Worm (Caenorhabditis elegans) whole organism, L1 larva: ENCODE results near the gene ZC455.1.

Experiments used
- C04F5.9 ChIP-seq: sonication (generic microtip); optimal IDR thresholded peaks from 2 replicates; lab custom pipeline; 2016; ENCODE audit warnings: missing genetic modification characterization, missing compliant biosample characterization
- F16B12.6 ChIP-seq: fragments of 150-350 bp; optimal IDR thresholded peaks from 2 replicates; lab custom pipeline; 2014; ENCODE audit warnings: missing biosample characterization, missing genetic modification characterization
- aly-2 ChIP-seq: fragments of 150-350 bp; optimal IDR thresholded peaks from 2 replicates; lab custom pipeline; 2014; ENCODE audit warnings: missing biosample characterization, missing genetic modification characterization
- ceh-63 ChIP-seq: fragments of 200-800 bp; sonication (Bioruptor generic); optimal IDR thresholded peaks from 2 replicates; lab custom pipeline; 2018; ENCODE audit warnings: mild to moderate bottlenecking, missing genetic modification characterization, missing compliant biosample characterization
- ceh-8 ChIP-seq: fragments of 200-800 bp; sonication (Bioruptor generic); optimal IDR thresholded peaks from 2 replicates; lab custom pipeline; 2018; ENCODE audit warnings: mild to moderate bottlenecking, missing genetic modification characterization, moderate library complexity, missing compliant biosample characterization
- ceh-88 ChIP-seq: fragments of 200-800 bp; sonication (Bioruptor generic); IDR thresholded peaks from 2 replicates; pipeline ENCODE4 v1.3.6; 2022; ENCODE audit warnings: missing genetic modification characterization, missing compliant biosample characterization
- ceh-90 ChIP-seq: sonication (generic microtip); optimal IDR thresholded peaks from 2 replicates; lab custom pipeline; 2016; ENCODE audit warnings: missing genetic modification characterization, missing compliant biosample characterization
- egl-13 ChIP-seq: sonication (generic microtip); optimal IDR thresholded peaks from 2 replicates; lab custom pipeline; 2016; ENCODE audit warnings: missing genotype, missing genetic modification reagents, missing genetic modification characterization, missing compliant biosample characterization
- elt-2 ChIP-seq: sonication (generic microtip); optimal IDR thresholded peaks from 2 replicates; lab custom pipeline; 2016; ENCODE audit warnings: missing genetic modification characterization, mild to moderate bottlenecking, inconsistent platforms, missing compliant biosample characterization, missing genetic modification reagents
- elt-3 ChIP-seq, 6 experiments: fragments of 150-350 bp in 1 of 6; sonication (generic microtip); optimal IDR thresholded peaks; 2 replicates each; lab custom pipeline; 2017 to 2018; ENCODE audit warnings: missing biosample characterization in 6 of 6, missing genetic modification characterization in 6 of 6, inconsistent platforms in 1 of 6
- fkh-8 ChIP-seq: sonication (generic microtip); optimal IDR thresholded peaks from 2 replicates; lab custom pipeline; 2016; ENCODE audit warnings: mild to moderate bottlenecking, missing genetic modification characterization, missing compliant biosample characterization
- fos-1 ChIP-seq: fragments of 150-350 bp; optimal IDR thresholded peaks from 2 replicates; lab custom pipeline; 2014; ENCODE audit warnings: missing biosample characterization, missing genetic modification characterization
- hlh-17 ChIP-seq: fragments of 200-800 bp; sonication (Bioruptor generic); optimal IDR thresholded peaks from 2 replicates; lab custom pipeline; 2018; ENCODE audit warnings: missing genetic modification characterization, mild to moderate bottlenecking, missing compliant biosample characterization, moderate library complexity, borderline replicate concordance
- lin-15B ChIP-seq: fragments of 150-350 bp; sonication (generic microtip); optimal IDR thresholded peaks from 3 replicates; lab custom pipeline; 2014; ENCODE audit warnings: missing biosample characterization, missing genetic modification characterization
- lin-35 ChIP-seq, 2 experiments: fragments of 150-350 bp; optimal IDR thresholded peaks; 2 replicates each; lab custom pipeline; 2014; ENCODE audit warnings: missing biosample characterization in 2 of 2, missing genetic modification characterization in 2 of 2, missing genetic modification reagents in 2 of 2
- nhr-11 ChIP-seq: fragments of 150-350 bp; optimal IDR thresholded peaks from 2 replicates; lab custom pipeline; 2014; ENCODE audit warnings: missing biosample characterization, missing genetic modification characterization
- nhr-12 ChIP-seq: sonication (generic microtip); optimal IDR thresholded peaks from 2 replicates; lab custom pipeline; 2017; ENCODE audit warnings: missing biosample characterization, missing genetic modification characterization
- nhr-19 ChIP-seq: fragments of 200-800 bp; sonication (Bioruptor generic); conservative IDR thresholded peaks from 2 replicates; pipeline ENCODE4 v1.3.6; 2022; ENCODE audit warnings: missing genetic modification characterization, missing compliant biosample characterization
- nhr-20 ChIP-seq: sonication (generic microtip); optimal IDR thresholded peaks from 2 replicates; lab custom pipeline; 2016; ENCODE audit warnings: mild to moderate bottlenecking, missing genetic modification characterization, missing compliant biosample characterization
- nhr-71 ChIP-seq: sonication (generic microtip); optimal IDR thresholded peaks from 2 replicates; lab custom pipeline; 2016; ENCODE audit warnings: mild to moderate bottlenecking, missing genetic modification characterization, moderate library complexity, missing compliant biosample characterization
- nhr-84 ChIP-seq: sonication (generic microtip); optimal IDR thresholded peaks from 2 replicates; lab custom pipeline; 2017; ENCODE audit warnings: missing biosample characterization, missing genetic modification characterization
- pag-3 ChIP-seq: sonication (generic microtip); optimal IDR thresholded peaks from 2 replicates; lab custom pipeline; 2017; ENCODE audit warnings: missing genetic modification characterization, mild to moderate bottlenecking, missing compliant biosample characterization, antibody characterized with exemption, borderline replicate concordance; ENCODE audit not compliant: insufficient read depth
- pqm-1 ChIP-seq: sonication (generic microtip); optimal IDR thresholded peaks from 3 replicates; lab custom pipeline; 2017; ENCODE audit warnings: missing biosample characterization, missing genetic modification characterization
- sptf-1 ChIP-seq: fragments of 150-350 bp; optimal IDR thresholded peaks from 2 replicates; lab custom pipeline; 2014; ENCODE audit warnings: missing biosample characterization, missing genetic modification characterization
- swsn-7 ChIP-seq: sonication (generic microtip); optimal IDR thresholded peaks from 2 replicates; lab custom pipeline; 2016; ENCODE audit warnings: missing genetic modification characterization, missing compliant biosample characterization
- tlp-1 ChIP-seq: fragments of 150-350 bp; optimal IDR thresholded peaks from 2 replicates; lab custom pipeline; 2014; ENCODE audit warnings: missing biosample characterization, missing genetic modification characterization
- unc-130 ChIP-seq: fragments of 150-350 bp; optimal IDR thresholded peaks from 2 replicates; lab custom pipeline; 2017; ENCODE audit warnings: missing biosample characterization, missing genetic modification characterization, inconsistent platforms
- unc-62 ChIP-seq: fragments of 150-350 bp; optimal IDR thresholded peaks from 2 replicates; lab custom pipeline; 2014; ENCODE audit warnings: missing biosample characterization, missing genetic modification reagents, missing genetic modification characterization
- unc-98 ChIP-seq: fragments of 200-800 bp; sonication (Bioruptor generic); IDR thresholded peaks from 2 replicates; pipeline ENCODE4 v1.3.6; 2022; ENCODE audit warnings: missing genetic modification characterization, missing compliant biosample characterization
- vab-15 ChIP-seq: sonication (generic microtip); optimal IDR thresholded peaks from 2 replicates; lab custom pipeline; 2017; ENCODE audit warnings: missing genotype, mild to moderate bottlenecking, missing genetic modification characterization, missing compliant biosample characterization
- zag-1 ChIP-seq: fragments of 150-350 bp; optimal IDR thresholded peaks from 2 replicates; lab custom pipeline; 2014; ENCODE audit warnings: missing biosample characterization, missing genetic modification characterization
- ztf-11 ChIP-seq, 2 experiments: sonication (generic microtip); optimal IDR thresholded peaks; 2 replicates each; lab custom pipeline; 2016 to 2017; ENCODE audit warnings: missing genetic modification characterization in 2 of 2, missing biosample characterization in 1 of 2, missing compliant biosample characterization in 1 of 2

ZC455.1 gene

DNA sequence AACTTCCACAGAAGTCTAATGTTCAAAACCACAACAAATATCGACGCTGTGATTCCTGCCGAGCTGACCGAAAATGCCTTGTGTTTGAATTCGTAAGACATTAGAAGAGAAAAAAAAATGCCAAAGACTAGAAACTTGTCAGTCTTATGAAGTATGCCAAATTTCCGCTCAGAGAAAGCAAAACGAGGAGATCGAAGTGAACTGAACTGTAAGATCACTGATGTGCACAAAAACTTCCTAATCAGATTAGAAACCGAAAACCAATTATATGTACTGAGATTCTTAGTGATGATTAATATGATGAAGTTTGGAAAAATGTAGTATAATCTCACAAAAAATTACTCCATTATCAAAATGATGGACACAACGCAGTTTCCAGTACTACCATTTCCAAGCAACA is 15.1 kb downstream of the ZC455.1 start, which contains the start of gene srbc-44:
Gene srbc-44 (minus strand): TSS at position 101 of the 400 bp plus-strand sequence.
- TF ChIP-seq F16B12.6 (tag; lab: Kevin White, UChicago) (no peak), fos-1 (no peak), ceh-8 (GFP tag; lab: Kevin White, UChicago) (no peak), vab-15 (tag; lab: Kevin White, UChicago) (no peak), egl-13 (tag; lab: Kevin White, UChicago) (no peak), sptf-1 (tag; lab: Kevin White, UChicago) (no peak), unc-130 (tag; lab: Kevin White, UChicago) (no peak), nhr-71 (tag; lab: Kevin White, UChicago) (no peak), ceh-63 (GFP tag; lab: Kevin White, UChicago) (no peak), nhr-11 (no peak)

DNA sequence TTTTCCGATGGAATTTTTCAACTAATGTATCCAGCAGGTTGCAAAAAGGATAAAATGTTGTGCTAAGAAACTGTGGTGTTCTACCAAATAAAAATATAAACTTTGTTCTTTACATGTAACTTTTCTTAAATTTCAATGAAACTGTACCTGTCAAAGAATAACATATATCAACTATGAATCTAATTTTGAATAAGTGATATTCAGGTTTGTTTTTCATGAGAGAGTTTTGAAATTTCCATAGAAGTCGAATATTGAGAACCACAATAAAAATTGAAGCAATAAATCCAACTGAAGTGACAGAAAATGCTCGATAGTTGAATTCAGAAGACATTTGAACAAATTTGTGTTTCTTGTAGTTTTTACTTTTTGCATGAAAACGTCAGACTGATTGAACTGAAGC is 16.9 kb downstream of the ZC455.1 start, which contains the start of gene srbc-43:
Gene srbc-43 (minus strand): TSS at position 331 of the 400 bp plus-strand sequence.
- no peak for TF ChIP-seq unc-62
- peak; percentile 7 for TF ChIP-seq elt-2 (tag; lab: Kevin White, UChicago)
- no peak for TF ChIP-seq fkh-8
- TF ChIP-seq, all 84 proteins: peak for 1

DNA sequence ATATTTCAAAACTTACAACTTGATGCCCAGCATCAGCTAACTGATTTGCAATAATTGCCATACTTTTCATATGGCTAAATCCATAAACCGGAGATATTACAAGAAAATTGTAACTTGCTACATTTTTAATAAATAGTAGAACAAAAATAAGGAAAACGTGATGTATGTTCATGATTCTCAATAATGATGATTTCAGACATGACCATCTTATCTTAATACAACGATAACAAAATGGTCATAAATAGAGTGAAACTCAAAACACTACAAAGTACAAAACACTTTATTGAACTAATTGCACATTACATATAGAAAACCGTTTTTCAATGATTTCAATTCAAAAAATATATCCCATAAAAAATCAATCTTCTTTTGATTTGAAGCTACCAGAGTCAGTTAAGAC is 19.4 kb downstream of the ZC455.1 start, which contains the start of gene ugt-5:
Gene ugt-5 (minus strand): TSS at position 214 of the 400 bp plus-strand sequence.
- peak; percentile 48 for TF ChIP-seq elt-2 (tag; lab: Kevin White, UChicago)
- TF ChIP-seq lin-35 (GFP tag; optimal IDR thresholded peaks at IDR 0.05; lab: Kevin White, UChicago) = peak in 1 of 2 experiments; percentile 37
- TF ChIP-seq pqm-1 = no peak

DNA sequence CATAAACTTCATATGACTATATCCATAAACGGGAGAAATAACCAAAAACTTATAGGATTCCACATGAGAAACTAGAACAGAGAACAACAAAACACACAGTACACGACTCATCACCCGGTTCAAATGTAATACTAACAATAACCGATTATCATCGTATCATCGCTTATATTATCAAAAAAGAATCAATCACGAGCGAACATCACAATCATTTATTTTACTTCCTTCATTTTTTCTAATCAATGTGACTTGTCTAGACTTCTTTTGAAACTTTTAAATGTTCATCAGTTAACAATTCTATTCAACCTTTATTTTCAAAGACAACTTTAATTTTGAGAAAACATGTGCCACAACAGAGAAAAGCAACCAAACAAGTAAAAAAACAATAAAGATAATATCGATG is 21.9 kb downstream of the ZC455.1 start, which contains the start of gene ugt-4:
Gene ugt-4 (minus strand): TSS at position 141 of the 400 bp plus-strand sequence.
- TF ChIP-seq ceh-88 (GFP tag; lab: Robert Waterston, UW) = no peak
- TF ChIP-seq lin-35 (GFP tag; optimal IDR thresholded peaks at IDR 0.05; lab: Kevin White, UChicago) = peak in 1 of 2 experiments; percentile 36
- TF ChIP-seq fkh-8 = no peak
- no peak for TF ChIP-seq nhr-12
- no peak for TF ChIP-seq tlp-1
- TF ChIP-seq elt-3 (tag; optimal IDR thresholded peaks at IDR 0.05; lab: Kevin White, UChicago) = peak in 1 of 6 experiments; percentile 47
- no peak for TF ChIP-seq C04F5.9 (tag; lab: Kevin White, UChicago)
- TF ChIP-seq nhr-71 (tag; lab: Kevin White, UChicago) = peak; percentile 10
- no peak for TF ChIP-seq swsn-7 (tag; lab: Kevin White, UChicago)
- TF ChIP-seq aly-2 (tag; lab: Kevin White, UChicago) = no peak
- no peak for TF ChIP-seq unc-98
- TF ChIP-seq zag-1 = no peak
- no peak for TF ChIP-seq lin-15B (tag; lab: Kevin White, UChicago)
- TF ChIP-seq elt-2 (tag; lab: Kevin White, UChicago) = peak; percentile 50
- no peak for TF ChIP-seq fos-1
- no peak for TF ChIP-seq egl-13 (tag; lab: Kevin White, UChicago)

DNA sequence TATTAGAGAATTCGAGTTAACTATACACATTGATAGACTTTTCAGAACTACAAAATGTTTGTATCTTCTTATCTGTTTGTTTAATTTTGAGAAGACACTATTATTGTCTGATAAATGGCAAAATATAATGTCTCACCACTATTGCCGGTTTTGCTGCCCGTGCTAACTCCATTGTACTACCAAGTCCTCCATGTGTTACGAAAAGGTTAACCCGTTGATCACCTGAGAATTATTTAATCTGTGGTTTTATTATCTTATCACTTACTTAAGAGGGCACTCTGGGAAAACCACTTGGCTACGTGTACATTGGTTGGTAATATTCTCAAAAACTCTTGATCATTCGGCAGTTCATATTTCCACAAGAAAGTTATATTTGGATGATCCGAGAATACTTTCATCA is 22.6 kb downstream of the ZC455.1 start:
- peak; percentile 54 for TF ChIP-seq elt-2 (tag; lab: Kevin White, UChicago)
- TF ChIP-seq nhr-84 (tag; lab: Kevin White, UChicago) = no peak
- TF ChIP-seq nhr-20 (tag; lab: Kevin White, UChicago) = peak; percentile 5
- TF ChIP-seq elt-3 (tag; optimal IDR thresholded peaks at IDR 0.05; lab: Kevin White, UChicago) = peak in 1 of 6 experiments; percentile 4

DNA sequence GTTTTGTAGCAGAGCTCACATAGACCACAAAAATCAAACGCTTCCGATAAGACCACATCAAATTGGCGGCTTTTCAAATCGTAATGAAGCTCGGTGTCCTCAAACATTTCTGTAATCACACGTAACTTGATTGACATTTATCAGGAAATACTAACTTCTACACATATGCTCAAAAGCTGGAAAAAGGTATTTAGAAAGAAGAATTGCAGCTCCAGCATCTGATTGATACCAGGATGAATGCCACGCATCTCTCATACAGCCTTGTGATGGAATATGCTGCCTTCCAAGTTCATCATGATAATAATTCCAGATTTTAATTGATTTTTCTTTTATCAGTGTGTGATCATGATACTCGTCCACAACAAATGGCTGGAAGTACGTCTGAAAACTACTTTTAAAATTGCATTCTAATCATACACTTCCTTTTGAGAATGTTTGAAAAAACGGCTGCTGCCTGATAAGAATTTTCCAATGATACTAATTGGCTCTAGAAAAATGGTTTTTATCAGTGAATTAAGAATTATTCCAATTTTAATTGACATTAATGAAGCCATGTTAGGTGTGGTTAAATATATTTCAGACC is 23.7 kb downstream of the ZC455.1 start:
- TF ChIP-seq F16B12.6 (tag; lab: Kevin White, UChicago) (no peak), pag-3 (tag; lab: Kevin White, UChicago) (no peak), nhr-19 (GFP tag; lab: Robert Waterston, UW) (no peak), ceh-8 (GFP tag; lab: Kevin White, UChicago) (no peak), ztf-11 (tag; optimal IDR thresholded peaks at IDR 0.05; lab: Kevin White, UChicago) (no peak), elt-2 (tag; lab: Kevin White, UChicago) (peak; percentile 66), hlh-17 (GFP tag; lab: Kevin White, UChicago) (no peak), ceh-90 (no peak)
